Fruit fly (Drosophila melanogaster) whole organism, embryonic: ENCODE results near the gene CG10283.
A peak's percentile ranks its signal among the peaks of the same experiment; 100 is the strongest.

Source experiments
- Blimp-1 ChIP-seq: fragments of 200-800 bp; sonication (Bioruptor generic); optimal IDR thresholded peaks from 3 replicates; lab custom pipeline; 2018; ENCODE audit warnings: missing biosample characterization, missing genetic modification characterization, mild to moderate bottlenecking, moderate library complexity, missing genetic modification reagents
- CG10209 ChIP-seq: fragments of 200-800 bp; sonication (Bioruptor generic); optimal IDR thresholded peaks from 3 replicates; lab custom pipeline; 2017; ENCODE audit warnings: missing biosample characterization, mild to moderate bottlenecking, missing genetic modification characterization, missing genetic modification reagents
- CG10565 ChIP-seq: fragments of 200-800 bp; sonication (Bioruptor generic); optimal IDR thresholded peaks from 3 replicates; lab custom pipeline; 2016; ENCODE audit warnings: missing biosample characterization, mild to moderate bottlenecking, missing genetic modification characterization
- CG14667 ChIP-seq: fragments of 200-800 bp; sonication (Bioruptor generic); IDR thresholded peaks from 2 replicates; pipeline ENCODE4 v1.3.6; 2022; ENCODE audit warnings: missing biosample characterization, missing genetic modification characterization
- CG14860 ChIP-seq: fragments of 200-800 bp; sonication (Bioruptor generic); IDR thresholded peaks from 3 replicates; pipeline ENCODE4 v1.3.6; 2022; ENCODE audit warnings: missing biosample characterization, missing genetic modification characterization; ENCODE audit not compliant: partially characterized antibody
- CG15479 ChIP-seq: fragments of 200-800 bp; sonication (Bioruptor generic); optimal IDR thresholded peaks from 3 replicates; lab custom pipeline; 2019; ENCODE audit warnings: missing biosample characterization, mild to moderate bottlenecking, missing genetic modification characterization, moderate library complexity
- CG1647 ChIP-seq: fragments of 200-800 bp; sonication (Bioruptor generic); optimal IDR thresholded peaks from 3 replicates; lab custom pipeline; 2016; ENCODE audit warnings: missing biosample characterization, missing genetic modification characterization
- CG18476 ChIP-seq: fragments of 200-800 bp; sonication (Bioruptor generic); optimal IDR thresholded peaks from 2 replicates; lab custom pipeline; 2016; ENCODE audit warnings: missing biosample characterization, mild to moderate bottlenecking, missing genetic modification characterization
- CG2202 ChIP-seq: fragments of 200-800 bp; sonication (Bioruptor generic); optimal IDR thresholded peaks from 2 replicates; lab custom pipeline; 2018; ENCODE audit warnings: missing biosample characterization, mild to moderate bottlenecking, missing genetic modification characterization
- CG2875 ChIP-seq: fragments of 200-800 bp; sonication (Bioruptor generic); optimal IDR thresholded peaks from 2 replicates; lab custom pipeline; 2017; ENCODE audit warnings: missing biosample characterization, mild to moderate bottlenecking, missing genetic modification characterization, missing genetic modification reagents
- CG3065 ChIP-seq: fragments of 200-800 bp; sonication (Bioruptor generic); optimal IDR thresholded peaks from 2 replicates; lab custom pipeline; 2016; ENCODE audit warnings: missing biosample characterization, missing genetic modification characterization
- CG32772 ChIP-seq: fragments of 200-800 bp; sonication (Bioruptor generic); IDR thresholded peaks from 2 replicates; pipeline ENCODE4 v1.3.6; 2022; ENCODE audit warnings: missing biosample characterization, missing genetic modification characterization
- CG3995 ChIP-seq: fragments of 200-800 bp; sonication (Bioruptor generic); optimal IDR thresholded peaks from 3 replicates; lab custom pipeline; 2016; ENCODE audit warnings: missing biosample characterization, missing genetic modification characterization
- CG42726 ChIP-seq: fragments of 200-800 bp; sonication (Bioruptor generic); IDR thresholded peaks from 2 replicates; pipeline ENCODE4 v1.3.6; 2022; ENCODE audit warnings: missing biosample characterization, missing genetic modification characterization; ENCODE audit not compliant: partially characterized antibody
- CG6254 ChIP-seq: fragments of 200-800 bp; sonication (Bioruptor generic); optimal IDR thresholded peaks from 3 replicates; lab custom pipeline; 2017; ENCODE audit warnings: mild to moderate bottlenecking, missing biosample characterization, missing genetic modification reagents, missing genetic modification characterization
- CG7271 ChIP-seq: fragments of 200-800 bp; sonication (Bioruptor generic); optimal IDR thresholded peaks from 2 replicates; lab custom pipeline; 2018; ENCODE audit warnings: missing biosample characterization, mild to moderate bottlenecking, missing genetic modification characterization, moderate library complexity
- CG8478 ChIP-seq: fragments of >200 bp; optimal IDR thresholded peaks from 2 replicates; lab custom pipeline; 2018
- CG8924 ChIP-seq: fragments of 200-800 bp; optimal IDR thresholded peaks from 3 replicates; lab custom pipeline; 2019; ENCODE audit warnings: missing biosample characterization, mild to moderate bottlenecking, missing genetic modification characterization, moderate library complexity
- D19A ChIP-seq: fragments of 200-800 bp; optimal IDR thresholded peaks from 3 replicates; lab custom pipeline; 2019; ENCODE audit warnings: missing biosample characterization, mild to moderate bottlenecking, missing genetic modification characterization, moderate library complexity
- D19B ChIP-seq: fragments of 200-800 bp; sonication (Bioruptor generic); optimal IDR thresholded peaks from 2 replicates; lab custom pipeline; 2017; ENCODE audit warnings: missing biosample characterization, mild to moderate bottlenecking, missing genetic modification characterization
- Dfd ChIP-seq, 2 experiments: fragments of >200 bp; optimal IDR thresholded peaks; 2 replicates each; lab custom pipeline; 2017; ENCODE audit warnings: missing biosample characterization in 2 of 2, missing genetic modification characterization in 2 of 2
- E2f2 ChIP-seq: fragments of 200-800 bp; sonication (Bioruptor generic); IDR thresholded peaks from 2 replicates; pipeline ENCODE4 v1.3.6; 2022; ENCODE audit warnings: missing biosample characterization, missing genetic modification characterization
- Eip74EF ChIP-seq, 2 experiments: fragments of 200-800 bp in 1 of 2; fragments of >200 bp in 1 of 2; sonication (Bioruptor generic) in 1 of 2; optimal IDR thresholded peaks; 2 replicates each; lab custom pipeline; 2017 to 2019; ENCODE audit warnings: missing biosample characterization in 2 of 2, missing genetic modification characterization in 2 of 2, mild to moderate bottlenecking in 1 of 2, moderate library complexity in 1 of 2
- H15 ChIP-seq: fragments of 200-800 bp; sonication (Bioruptor generic); IDR thresholded peaks from 3 replicates; pipeline ENCODE4 v1.3.6; 2022; ENCODE audit warnings: missing biosample characterization, missing genetic modification characterization
- H2.0 ChIP-seq: fragments of 200-800 bp; sonication (Bioruptor generic); IDR thresholded peaks from 2 replicates; pipeline ENCODE4 v1.3.6; 2022; ENCODE audit warnings: missing biosample characterization, missing genetic modification characterization
- HLHmδ ChIP-seq: fragments of 200-800 bp; sonication (Bioruptor generic); optimal IDR thresholded peaks from 2 replicates; lab custom pipeline; 2018; ENCODE audit warnings: missing biosample characterization, mild to moderate bottlenecking, missing genetic modification characterization, moderate library complexity
- Hmx ChIP-seq: fragments of 200-800 bp; sonication (Bioruptor generic); optimal IDR thresholded peaks from 2 replicates; lab custom pipeline; 2016; ENCODE audit warnings: missing biosample characterization, missing genetic modification characterization
- Hr39 ChIP-seq: fragments of >200 bp; optimal IDR thresholded peaks from 2 replicates; lab custom pipeline; 2017
- Lim3 ChIP-seq: fragments of 200-800 bp; sonication (Bioruptor generic); IDR thresholded peaks from 2 replicates; pipeline ENCODE4 v1.3.6; 2022; ENCODE audit warnings: missing biosample characterization, missing genetic modification characterization
- Med ChIP-seq: fragments of 200-800 bp; sonication (Bioruptor generic); peaks from one replicate; lab custom pipeline; 2016; ENCODE audit warnings: missing biosample characterization, missing genetic modification characterization, mild to moderate bottlenecking, inconsistent platforms, moderate library complexity
- Oaz ChIP-seq: fragments of 200-800 bp; sonication (Bioruptor generic); IDR thresholded peaks from 2 replicates; pipeline ENCODE4 v1.3.6; 2022; ENCODE audit warnings: missing biosample characterization, missing genetic modification characterization
- Pdp1 ChIP-seq, 2 experiments: fragments of 200-800 bp; sonication (Bioruptor generic); optimal IDR thresholded peaks; 3 replicates each; lab custom pipeline; 2016; ENCODE audit warnings: missing biosample characterization in 2 of 2, missing genetic modification characterization in 2 of 2, mild to moderate bottlenecking in 1 of 2, moderate library complexity in 1 of 2
- Side ChIP-seq: fragments of 200-800 bp; sonication (Bioruptor generic); optimal IDR thresholded peaks from 2 replicates; lab custom pipeline; 2016; ENCODE audit warnings: missing biosample characterization, missing genetic modification characterization
- Sox102F ChIP-seq: fragments of 200-800 bp; sonication (Bioruptor generic); optimal IDR thresholded peaks from 2 replicates; lab custom pipeline; 2018; ENCODE audit warnings: missing biosample characterization, mild to moderate bottlenecking, missing genetic modification characterization, moderate library complexity
- Sry-β ChIP-seq: fragments of 200-800 bp; sonication (Bioruptor generic); optimal IDR thresholded peaks from 2 replicates; lab custom pipeline; 2018; ENCODE audit warnings: missing biosample characterization, mild to moderate bottlenecking, missing genetic modification characterization, moderate library complexity
- Vsx1 ChIP-seq: fragments of 200-800 bp; sonication (Bioruptor generic); optimal IDR thresholded peaks from 2 replicates; lab custom pipeline; 2017; ENCODE audit warnings: missing biosample characterization, mild to moderate bottlenecking, missing genetic modification characterization, missing genetic modification reagents
- YL-1 ChIP-seq: fragments of 200-800 bp; sonication (Bioruptor generic); optimal IDR thresholded peaks from 3 replicates; lab custom pipeline; 2017; ENCODE audit warnings: missing biosample characterization, mild to moderate bottlenecking, missing genetic modification characterization
- aop ChIP-seq: fragments of 200-800 bp; sonication (Bioruptor generic); IDR thresholded peaks from 2 replicates; pipeline ENCODE4 v1.3.6; 2022; ENCODE audit warnings: missing biosample characterization, missing genetic modification characterization
- bbx ChIP-seq: fragments of 200-800 bp; sonication (Bioruptor generic); IDR thresholded peaks from 2 replicates; pipeline ENCODE4 v1.3.6; 2022; ENCODE audit warnings: missing biosample characterization, missing genetic modification characterization; ENCODE audit not compliant: partially characterized antibody
- cas ChIP-seq: fragments of 200-800 bp; sonication (Bioruptor generic); IDR thresholded peaks from 2 replicates; pipeline ENCODE4 v1.3.6; 2022; ENCODE audit warnings: missing biosample characterization, missing genetic modification characterization
- dmrt11E ChIP-seq: fragments of 200-800 bp; sonication (Bioruptor generic); optimal IDR thresholded peaks from 3 replicates; lab custom pipeline; 2018; ENCODE audit warnings: missing biosample characterization, mild to moderate bottlenecking, missing genetic modification characterization, moderate library complexity
- fu2 ChIP-seq: fragments of 200-800 bp; sonication (Bioruptor generic); optimal IDR thresholded peaks from 2 replicates; lab custom pipeline; 2016; ENCODE audit warnings: missing biosample characterization, missing genetic modification characterization
- grn ChIP-seq: fragments of 200-800 bp; sonication (Bioruptor generic); optimal IDR thresholded peaks from 3 replicates; lab custom pipeline; 2017; ENCODE audit warnings: missing biosample characterization, missing genetic modification characterization
- jigr1 ChIP-seq: fragments of 200-800 bp; sonication (Bioruptor generic); IDR thresholded peaks from 3 replicates; pipeline ENCODE4 v1.3.6; 2022; ENCODE audit warnings: missing biosample characterization, missing genetic modification characterization
- pnt ChIP-seq: fragments of 200-800 bp; sonication (Bioruptor generic); optimal IDR thresholded peaks from 3 replicates; lab custom pipeline; 2016; ENCODE audit warnings: missing biosample characterization, missing genetic modification characterization
- scrt ChIP-seq: fragments of 200-800 bp; sonication (Bioruptor generic); optimal IDR thresholded peaks from 2 replicates; lab custom pipeline; 2018; ENCODE audit warnings: missing biosample characterization, mild to moderate bottlenecking, missing genetic modification characterization, moderate library complexity
- stwl ChIP-seq: fragments of 200-800 bp; sonication (Bioruptor generic); optimal IDR thresholded peaks from 3 replicates; lab custom pipeline; 2018; ENCODE audit warnings: missing biosample characterization, mild to moderate bottlenecking, missing genetic modification characterization, moderate library complexity
- tll ChIP-seq, 2 experiments: fragments of 200-800 bp in 1 of 2; fragments of >200 bp in 1 of 2; sonication (Bioruptor generic) in 1 of 2; optimal IDR thresholded peaks; 2 replicates each; lab custom pipeline; 2017 to 2019; ENCODE audit warnings: missing biosample characterization in 2 of 2, missing genetic modification characterization in 2 of 2, mild to moderate bottlenecking in 1 of 2, moderate library complexity in 1 of 2
- tup ChIP-seq: fragments of 200-800 bp; sonication (Bioruptor generic); optimal IDR thresholded peaks from 2 replicates; lab custom pipeline; 2016; ENCODE audit warnings: missing biosample characterization, mild to moderate bottlenecking, missing genetic modification characterization, moderate library complexity
- unc-4 ChIP-seq: fragments of 200-800 bp; sonication (Bioruptor generic); IDR thresholded peaks from 2 replicates; pipeline ENCODE4 v1.3.6; 2022; ENCODE audit warnings: missing biosample characterization, missing genetic modification characterization; ENCODE audit not compliant: partially characterized antibody
- vnd ChIP-seq: fragments of 200-800 bp; sonication (Bioruptor generic); IDR thresholded peaks from 3 replicates; pipeline ENCODE4 v1.3.6; 2022; ENCODE audit warnings: missing biosample characterization, missing genetic modification characterization; ENCODE audit not compliant: partially characterized antibody

CG10283 gene

dm6 chr2L:18496834-18497233, 12.5 kb upstream of the CG10283 start (continued):
- TF ChIP-seq Hr39 (lab: Kevin White, UChicago), result no peak
- no peak for TF ChIP-seq jigr1
- TF ChIP-seq H15, result no peak
- TF ChIP-seq Oaz (GFP tag; lab: Robert Waterston, UW), result no peak
- TF ChIP-seq CG14860 (GFP tag; lab: Robert Waterston, UW), result no peak
- peak; percentile 57 for TF ChIP-seq CG2875
- no peak for TF ChIP-seq vnd (GFP tag; lab: Robert Waterston, UW)
- TF ChIP-seq Hmx (GFP tag; lab: Kevin White, UChicago), result no peak
- no peak for TF ChIP-seq CG8478 (lab: Kevin White, UChicago)
- no peak for TF ChIP-seq E2f2
- no peak for TF ChIP-seq tup (GFP tag; lab: Kevin White, UChicago)
- no peak for TF ChIP-seq CG1647 (GFP tag; lab: Kevin White, UChicago)
- TF ChIP-seq CG10209 (GFP tag; lab: Kevin White, UChicago), result peak; percentile 17
- TF ChIP-seq Vsx1 (GFP tag; lab: Kevin White, UChicago), result no peak
- peak in 1 of 2 experiments; percentile 34 for TF ChIP-seq tll (GFP tag; optimal IDR thresholded peaks at IDR 0.05; lab: Kevin White, UChicago)
- TF ChIP-seq CG8924, result no peak
- no peak for TF ChIP-seq CG3995 (GFP tag; lab: Kevin White, UChicago)
- TF ChIP-seq Eip74EF (GFP tag; optimal IDR thresholded peaks at IDR 0.05; lab: Kevin White, UChicago), result no peak
- peak; percentile 19 for TF ChIP-seq Sry-β
- no peak for TF ChIP-seq CG32772 (GFP tag; lab: Robert Waterston, UW)
- no peak for TF ChIP-seq D19A
- no peak for TF ChIP-seq grn (GFP tag; lab: Kevin White, UChicago)
- no peak for TF ChIP-seq Dfd (GFP tag; optimal IDR thresholded peaks at IDR 0.05; lab: Kevin White, UChicago)
- no peak for TF ChIP-seq fu2 (GFP tag; lab: Kevin White, UChicago)
- TF ChIP-seq H2.0 (GFP tag; lab: Robert Waterston, UW), result no peak
- no peak for TF ChIP-seq Med
- TF ChIP-seq CG14667 (GFP tag; lab: Robert Waterston, UW), result no peak
- TF ChIP-seq Side (GFP tag; lab: Kevin White, UChicago), result no peak
- peak; percentile 26 for TF ChIP-seq CG6254 (GFP tag; lab: Kevin White, UChicago)
- no peak for TF ChIP-seq Lim3
- TF ChIP-seq CG10565, result no peak
- no peak for TF ChIP-seq CG3065
- no peak for TF ChIP-seq CG42726 (GFP tag; lab: Robert Waterston, UW)
- TF ChIP-seq D19B (GFP tag; lab: Kevin White, UChicago), result no peak
- no peak for TF ChIP-seq dmrt11E
- no peak for TF ChIP-seq scrt (GFP tag; lab: Kevin White, UChicago)
- TF ChIP-seq CG7271 (tag; lab: Kevin White, UChicago), result no peak
- TF ChIP-seq stwl (tag; lab: Kevin White, UChicago), result no peak
- peak; percentile 76 for TF ChIP-seq Blimp-1
- peak; percentile 47 for TF ChIP-seq HLHmδ
- TF ChIP-seq CG2202 (tag; lab: Kevin White, UChicago), result peak; percentile 49
- TF ChIP-seq bbx (GFP tag; lab: Robert Waterston, UW), result no peak
- no peak for TF ChIP-seq aop (GFP tag; lab: Robert Waterston, UW)
- TF ChIP-seq CG18476 (GFP tag; lab: Kevin White, UChicago), result no peak
- no peak for TF ChIP-seq Pdp1 (GFP tag; optimal IDR thresholded peaks at IDR 0.05; lab: Kevin White, UChicago)
- no peak for TF ChIP-seq CG15479 (GFP tag; lab: Kevin White, UChicago)
- peak; percentile 44 for TF ChIP-seq Sox102F
- no peak for TF ChIP-seq pnt (GFP tag; lab: Kevin White, UChicago)
- TF ChIP-seq cas (GFP tag; lab: Robert Waterston, UW), result no peak
- TF ChIP-seq YL-1 (GFP tag; lab: Kevin White, UChicago), result no peak
- TF ChIP-seq unc-4 (GFP tag; lab: Robert Waterston, UW), result no peak
